Fruit fly (Drosophila melanogaster) whole organism, embryonic: ENCODE results near the gene Nelf-E.

Experiments used
- Atf-2 ChIP-seq: fragments of 200-800 bp; sonication (Bioruptor generic); optimal IDR thresholded peaks from 2 replicates; lab custom pipeline; 2016; ENCODE audit warnings: missing biosample characterization, missing genetic modification characterization
- BEAF-32 ChIP-seq: fragments of 200-800 bp; sonication (Bioruptor generic); optimal IDR thresholded peaks from 3 replicates; lab custom pipeline; 2017; ENCODE audit warnings: missing biosample characterization, missing genetic modification characterization, mild to moderate bottlenecking, moderate library complexity, missing genetic modification reagents
- CG11247 ChIP-seq: fragments of 200-800 bp; sonication (Bioruptor generic); IDR thresholded peaks from 2 replicates; pipeline ENCODE4 v1.3.6; 2022; ENCODE audit warnings: missing biosample characterization, missing genetic modification characterization
- CG11398 ChIP-seq: fragments of 200-800 bp; sonication (Bioruptor generic); optimal IDR thresholded peaks from 2 replicates; lab custom pipeline; 2016; ENCODE audit warnings: missing biosample characterization, missing genetic modification characterization
- CG12659 ChIP-seq: fragments of 200-800 bp; sonication (Bioruptor generic); optimal IDR thresholded peaks from 3 replicates; lab custom pipeline; 2017; ENCODE audit warnings: mild to moderate bottlenecking, missing biosample characterization, missing genetic modification reagents, missing genetic modification characterization
- CG12744 ChIP-seq: fragments of 200-800 bp; sonication (Bioruptor generic); optimal IDR thresholded peaks from 2 replicates; lab custom pipeline; 2016; ENCODE audit warnings: missing biosample characterization, missing genetic modification characterization
- CG15479 ChIP-seq: fragments of 200-800 bp; sonication (Bioruptor generic); optimal IDR thresholded peaks from 3 replicates; lab custom pipeline; 2019; ENCODE audit warnings: missing biosample characterization, mild to moderate bottlenecking, missing genetic modification characterization, moderate library complexity
- CG1603 ChIP-seq: fragments of 200-800 bp; sonication (Bioruptor generic); optimal IDR thresholded peaks from 2 replicates; lab custom pipeline; 2019; ENCODE audit warnings: missing biosample characterization, mild to moderate bottlenecking, missing genetic modification characterization, moderate library complexity
- CG1792 ChIP-seq: fragments of 200-800 bp; sonication (Bioruptor generic); optimal IDR thresholded peaks from 2 replicates; lab custom pipeline; 2016; ENCODE audit warnings: missing biosample characterization, missing genetic modification characterization
- CG2889 ChIP-seq: fragments of 200-800 bp; sonication (Bioruptor generic); IDR thresholded peaks from 3 replicates; pipeline ENCODE4 v1.3.6; 2022; ENCODE audit warnings: missing biosample characterization, missing genetic modification characterization
- CG30020 ChIP-seq: fragments of 200-800 bp; optimal IDR thresholded peaks from 2 replicates; lab custom pipeline; 2019; ENCODE audit warnings: missing biosample characterization, mild to moderate bottlenecking, missing genetic modification characterization, moderate library complexity
- CG31224 ChIP-seq: fragments of 200-800 bp; sonication (Bioruptor generic); IDR thresholded peaks from 2 replicates; pipeline ENCODE4 v1.3.6; 2022; ENCODE audit warnings: missing biosample characterization, missing genetic modification characterization
- CG34224 ChIP-seq: fragments of 200-800 bp; sonication (Bioruptor generic); IDR thresholded peaks from 3 replicates; pipeline ENCODE4 v1.3.6; 2022; ENCODE audit warnings: missing biosample characterization, missing genetic modification characterization; ENCODE audit not compliant: partially characterized antibody
- CG3838 ChIP-seq: fragments of 200-800 bp; sonication (Bioruptor generic); optimal IDR thresholded peaks from 3 replicates; lab custom pipeline; 2016; ENCODE audit warnings: missing biosample characterization, missing genetic modification characterization
- CG5245 ChIP-seq: fragments of 200-800 bp; sonication (Bioruptor generic); optimal IDR thresholded peaks from 3 replicates; lab custom pipeline; 2016; ENCODE audit warnings: missing biosample characterization, missing genetic modification characterization
- CG6854 ChIP-seq: fragments of 200-800 bp; sonication (Bioruptor generic); optimal IDR thresholded peaks from 3 replicates; lab custom pipeline; 2017; ENCODE audit warnings: missing biosample characterization, mild to moderate bottlenecking, missing genetic modification characterization
- CG9215 ChIP-seq: fragments of 200-800 bp; sonication (Bioruptor generic); IDR thresholded peaks from 2 replicates; pipeline ENCODE4 v1.3.6; 2022; ENCODE audit warnings: missing biosample characterization, missing genetic modification characterization
- CG9609 ChIP-seq: fragments of 200-800 bp; sonication (Bioruptor generic); optimal IDR thresholded peaks from 3 replicates; lab custom pipeline; 2016; ENCODE audit warnings: missing biosample characterization, missing genetic modification characterization
- CG9727 ChIP-seq: fragments of 200-800 bp; sonication (Bioruptor generic); optimal IDR thresholded peaks from 3 replicates; lab custom pipeline; 2017; ENCODE audit warnings: missing biosample characterization, mild to moderate bottlenecking, missing genetic modification characterization
- D19B ChIP-seq: fragments of 200-800 bp; sonication (Bioruptor generic); optimal IDR thresholded peaks from 2 replicates; lab custom pipeline; 2017; ENCODE audit warnings: missing biosample characterization, mild to moderate bottlenecking, missing genetic modification characterization
- Doc3 ChIP-seq: fragments of 200-800 bp; sonication (Bioruptor generic); IDR thresholded peaks from 3 replicates; pipeline ENCODE4 v1.3.6; 2022; ENCODE audit warnings: missing biosample characterization, missing genetic modification characterization; ENCODE audit not compliant: partially characterized antibody
- E2f2 ChIP-seq: fragments of 200-800 bp; sonication (Bioruptor generic); IDR thresholded peaks from 2 replicates; pipeline ENCODE4 v1.3.6; 2022; ENCODE audit warnings: missing biosample characterization, missing genetic modification characterization
- HLH3B ChIP-seq: fragments of 200-800 bp; sonication (Bioruptor generic); IDR thresholded peaks from 2 replicates; pipeline ENCODE4 v1.3.6; 2022; ENCODE audit warnings: missing biosample characterization, missing genetic modification characterization
- HLH4C ChIP-seq: fragments of 200-800 bp; sonication (Bioruptor generic); IDR thresholded peaks from 3 replicates; pipeline ENCODE4 v1.3.6; 2022; ENCODE audit warnings: missing biosample characterization, missing genetic modification characterization; ENCODE audit not compliant: partially characterized antibody
- HLH54F ChIP-seq: fragments of 200-800 bp; sonication (Bioruptor generic); optimal IDR thresholded peaks from 3 replicates; lab custom pipeline; 2016; ENCODE audit warnings: missing biosample characterization, missing genetic modification characterization
- Kr ChIP-seq: fragments of 200-800 bp; sonication (Bioruptor generic); optimal IDR thresholded peaks from 2 replicates; lab custom pipeline; 2017; ENCODE audit warnings: missing biosample characterization, mild to moderate bottlenecking, missing genetic modification characterization
- Lhr ChIP-seq: fragments of 200-800 bp; sonication (Bioruptor generic); optimal IDR thresholded peaks from 3 replicates; lab custom pipeline; 2017; ENCODE audit warnings: mild to moderate bottlenecking, missing biosample characterization, missing genetic modification reagents, missing genetic modification characterization
- MBD-R2 ChIP-seq: fragments of 200-800 bp; sonication (Bioruptor generic); IDR thresholded peaks from 2 replicates; pipeline ENCODE4 v1.3.6; 2022; ENCODE audit warnings: missing biosample characterization, missing genetic modification characterization
- Mrtf ChIP-seq: fragments of 200-800 bp; sonication (Bioruptor generic); IDR thresholded peaks from 3 replicates; pipeline ENCODE4 v1.3.6; 2022; ENCODE audit warnings: missing biosample characterization, missing genetic modification characterization
- Scr ChIP-seq: fragments of 200-800 bp; sonication (Bioruptor generic); IDR thresholded peaks from 2 replicates; pipeline ENCODE4 v1.3.6; 2022; ENCODE audit warnings: missing biosample characterization, missing genetic modification characterization; ENCODE audit not compliant: partially characterized antibody
- bbx ChIP-seq: fragments of 200-800 bp; sonication (Bioruptor generic); IDR thresholded peaks from 2 replicates; pipeline ENCODE4 v1.3.6; 2022; ENCODE audit warnings: missing biosample characterization, missing genetic modification characterization; ENCODE audit not compliant: partially characterized antibody
- br ChIP-seq: fragments of >200 bp; optimal IDR thresholded peaks from 2 replicates; lab custom pipeline; 2017
- croc ChIP-seq: fragments of 200-800 bp; sonication (Bioruptor generic); conservative IDR thresholded peaks from 3 replicates; pipeline ENCODE4 v1.3.6; 2022; ENCODE audit warnings: missing biosample characterization, missing genetic modification characterization
- da ChIP-seq: fragments of 200-800 bp; sonication (Bioruptor generic); optimal IDR thresholded peaks from 2 replicates; lab custom pipeline; 2016; ENCODE audit warnings: missing biosample characterization, missing genetic modification characterization
- emc ChIP-seq: fragments of 200-800 bp; sonication (Bioruptor generic); optimal IDR thresholded peaks from 2 replicates; lab custom pipeline; 2016; ENCODE audit warnings: missing biosample characterization, missing genetic modification characterization
- eve ChIP-seq, 2 experiments: fragments of >200 bp; optimal IDR thresholded peaks; 2 replicates each; lab custom pipeline; 2017; ENCODE audit warnings: missing biosample characterization in 2 of 2, missing genetic modification characterization in 2 of 2
- fd3F ChIP-seq: fragments of 200-800 bp; sonication (Bioruptor generic); optimal IDR thresholded peaks from 2 replicates; lab custom pipeline; 2018; ENCODE audit warnings: missing biosample characterization, mild to moderate bottlenecking, missing genetic modification characterization, moderate library complexity
- insv ChIP-seq, 2 experiments: fragments of 200-800 bp; sonication (Bioruptor generic); optimal IDR thresholded peaks; 3 replicates each; lab custom pipeline; 2016 to 2018; ENCODE audit warnings: missing biosample characterization in 2 of 2, missing genetic modification characterization in 2 of 2
- jigr1 ChIP-seq: fragments of 200-800 bp; sonication (Bioruptor generic); IDR thresholded peaks from 3 replicates; pipeline ENCODE4 v1.3.6; 2022; ENCODE audit warnings: missing biosample characterization, missing genetic modification characterization
- nmo ChIP-seq: fragments of 200-800 bp; sonication (Bioruptor generic); optimal IDR thresholded peaks from 2 replicates; lab custom pipeline; 2018; ENCODE audit warnings: missing biosample characterization, mild to moderate bottlenecking, missing genetic modification characterization, moderate library complexity
- oc ChIP-seq: fragments of 200-800 bp; sonication (Bioruptor generic); optimal IDR thresholded peaks from 2 replicates; lab custom pipeline; 2018; ENCODE audit warnings: missing biosample characterization, mild to moderate bottlenecking, missing genetic modification characterization, moderate library complexity
- ranshi ChIP-seq: fragments of 200-800 bp; sonication (Bioruptor generic); IDR thresholded peaks from 2 replicates; pipeline ENCODE4 v1.3.6; 2022; ENCODE audit warnings: missing biosample characterization, missing genetic modification characterization
- sd ChIP-seq: fragments of 200-800 bp; sonication (Bioruptor generic); optimal IDR thresholded peaks from 3 replicates; lab custom pipeline; 2018; ENCODE audit warnings: missing biosample characterization, mild to moderate bottlenecking, missing genetic modification characterization, moderate library complexity
- sna ChIP-seq: fragments of 200-800 bp; sonication (Bioruptor generic); IDR thresholded peaks from 2 replicates; pipeline ENCODE4 v1.3.6; 2022; ENCODE audit warnings: missing biosample characterization, missing genetic modification characterization; ENCODE audit not compliant: partially characterized antibody
- stwl ChIP-seq: fragments of 200-800 bp; sonication (Bioruptor generic); optimal IDR thresholded peaks from 3 replicates; lab custom pipeline; 2018; ENCODE audit warnings: missing biosample characterization, mild to moderate bottlenecking, missing genetic modification characterization, moderate library complexity
- tin ChIP-seq: fragments of 200-800 bp; sonication (Bioruptor generic); optimal IDR thresholded peaks from 3 replicates; lab custom pipeline; 2016; ENCODE audit warnings: missing biosample characterization, missing genetic modification characterization

Nelf-E gene

DNA sequence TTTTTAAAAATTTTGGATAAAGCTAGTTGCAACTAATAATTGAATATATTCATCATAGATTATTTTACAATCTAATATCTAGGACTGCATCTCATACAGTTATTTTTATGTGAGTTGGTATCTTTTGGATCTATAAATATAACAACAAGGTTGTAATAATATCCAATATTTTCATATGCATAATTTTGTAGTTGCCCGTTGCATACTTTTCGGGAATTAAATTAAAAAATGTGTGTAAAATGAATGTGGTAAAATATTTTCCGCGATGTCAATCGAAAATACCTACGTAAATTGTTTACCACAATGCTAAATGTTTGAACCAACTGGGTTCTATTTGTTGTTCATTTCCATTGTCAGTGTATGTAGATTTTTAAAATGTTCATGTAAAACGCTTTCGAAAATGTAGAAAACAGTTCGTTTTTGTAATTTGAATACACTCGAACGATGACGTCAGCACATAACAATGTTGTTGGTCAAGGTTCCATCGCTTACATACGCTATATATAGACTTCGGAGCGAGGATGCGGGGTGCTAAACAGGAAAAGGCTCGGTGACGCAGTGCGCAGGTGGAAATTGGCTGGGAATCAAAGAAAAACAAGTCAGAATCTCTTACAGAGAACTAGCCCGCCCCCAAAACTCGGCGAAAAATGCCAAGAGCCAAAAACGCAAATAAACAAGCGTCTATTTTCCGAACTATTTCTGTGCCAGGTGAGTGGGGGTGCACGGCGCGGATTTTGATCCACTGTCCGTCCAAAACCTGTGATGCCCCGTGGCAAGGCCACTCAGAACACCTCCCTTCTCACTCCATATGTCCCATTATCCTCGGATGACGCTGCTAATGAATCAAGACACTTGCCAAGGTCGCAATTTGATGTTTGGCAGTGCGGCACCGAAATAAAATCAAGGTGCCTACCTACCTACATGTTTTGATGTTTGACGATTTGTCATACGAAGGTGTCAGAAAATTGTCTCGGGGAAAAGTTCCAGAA, 27.5 kb upstream of the Nelf-E start (continued):
- TF ChIP-seq Atf-2 (GFP tag; lab: Kevin White, UChicago) (no peak), HLH54F (GFP tag; lab: Kevin White, UChicago) (no peak), CG12659 (GFP tag; lab: Kevin White, UChicago) (no peak), CG6854 (no peak), oc (no peak), sd (tag; lab: Kevin White, UChicago) (peak; percentile 92), Lhr (GFP tag; lab: Kevin White, UChicago) (peak; percentile 37)
- TF ChIP-seq, all 482 proteins: peak for 40

- TF ChIP-seq croc (GFP tag; lab: Robert Waterston, UW) (no peak), nmo (GFP tag; lab: Kevin White, UChicago) (no peak), CG11247 (GFP tag; lab: Robert Waterston, UW) (no peak), E2f2 (GFP tag; lab: Robert Waterston, UW) (peak; percentile 92), CG1792 (GFP tag; lab: Kevin White, UChicago) (no peak), insv (GFP tag; optimal IDR thresholded peaks at IDR 0.05; lab: Kevin White, UChicago) (no peak), tin (no peak), bbx (peak; percentile 39; the same call in 1 of the 2 replicates), sna (GFP tag; lab: Robert Waterston, UW) (no peak), stwl (peak; percentile 55), emc (GFP tag; lab: Kevin White, UChicago) (no peak), Doc3 (GFP tag; lab: Robert Waterston, UW) (peak; percentile 39; the same call in 1 of the 3 replicates), HLH3B (GFP tag; lab: Robert Waterston, UW) (no peak), fd3F (no peak), MBD-R2 (GFP tag; lab: Robert Waterston, UW) (peak; percentile 61), CG5245 (no peak), CG31224 (GFP tag; lab: Robert Waterston, UW) (no peak), CG2889 (GFP tag; lab: Robert Waterston, UW) (no peak), ranshi (GFP tag; lab: Robert Waterston, UW) (no peak), D19B (GFP tag; lab: Kevin White, UChicago) (no peak), CG3838 (GFP tag; lab: Kevin White, UChicago) (peak; percentile 83), CG9727 (no peak), CG30020 (no peak), Scr (GFP tag; lab: Robert Waterston, UW) (peak; percentile 56), BEAF-32 (GFP tag; lab: Kevin White, UChicago) (peak; percentile 41), CG12744 (GFP tag; lab: Kevin White, UChicago) (no peak), CG9609 (GFP tag; lab: Kevin White, UChicago) (no peak), HLH4C (GFP tag; lab: Robert Waterston, UW) (peak; percentile 43; the same call in 1 of the 3 replicates), CG9215 (GFP tag; lab: Robert Waterston, UW) (no peak), CG1603 (tag; lab: Kevin White, UChicago) (no peak), CG11398 (GFP tag; lab: Kevin White, UChicago) (no peak), Kr (GFP tag; lab: Kevin White, UChicago) (no peak), Mrtf (GFP tag; lab: Robert Waterston, UW) (no peak), br (no peak), CG15479 (GFP tag; lab: Kevin White, UChicago) (no peak), CG34224 (GFP tag; lab: Robert Waterston, UW) (peak; percentile 63; the same call in 2 of the 3 replicates), jigr1 (GFP tag; lab: Robert Waterston, UW) (no peak), eve (GFP tag; optimal IDR thresholded peaks at IDR 0.05; lab: Kevin White, UChicago) (no peak), da (no peak)
Observed at dm6 chr3L:8623702-8624421, 23.2 kb upstream of the Nelf-E start, which contains the start of the genes GAPsec and Zasp66. Gene GAPsec (minus strand): TSS chr3L:8623901. Gene Zasp66 (plus strand): TSS chr3L:8624371.
